Fruit fly (Drosophila melanogaster): ENCODE results near the gene CG5653.
A peak's percentile ranks its signal among the peaks of the same experiment; 100 is the strongest.

The CG5653 gene

dm6 chr3L:8974478-8975477, 8.6 kb upstream of the CG5653 start, which contains the start of the genes pix and Srp68 (continued):
- peak; percentile 43 for TF ChIP-seq fd3F (GFP tag; optimal IDR thresholded peaks at IDR 0.05)
- peak; percentile 77 for TF ChIP-seq CG3847 (GFP tag; IDR thresholded peaks at IDR 0.05)
- TF ChIP-seq Hr51 (GFP tag; optimal IDR thresholded peaks at IDR 0.05) = peak in 1 of 2 experiments; percentile 14
- peak; percentile 76 for TF ChIP-seq Blimp-1 (GFP tag; optimal IDR thresholded peaks at IDR 0.05)
- TF ChIP-seq CG12236 (GFP tag; optimal IDR thresholded peaks at IDR 0.05) = no peak
- TF ChIP-seq slbo (GFP tag; IDR thresholded peaks at IDR 0.05) = peak; percentile 65; the same call in 1 of the 2 replicates
- no peak for TF ChIP-seq CG31388 (GFP tag; optimal IDR thresholded peaks at IDR 0.05)
- no peak for TF ChIP-seq CG11247 (GFP tag; IDR thresholded peaks at IDR 0.05)
- no peak for TF ChIP-seq Hmr (GFP tag; optimal IDR thresholded peaks at IDR 0.05)
- no peak for TF ChIP-seq CG11093 (GFP tag; IDR thresholded peaks at IDR 0.05)
- TF ChIP-seq sim (GFP tag; IDR thresholded peaks at IDR 0.05) = no peak
- TF ChIP-seq btn (GFP tag; optimal IDR thresholded peaks at IDR 0.05) = no peak
- peak; percentile 80 for TF ChIP-seq CG14860 (GFP tag; IDR thresholded peaks at IDR 0.05; ENCODE audit: partially characterized antibody)
- no peak for TF ChIP-seq repo (GFP tag; optimal IDR thresholded peaks at IDR 0.05)
- TF ChIP-seq CG10979 (tag; optimal IDR thresholded peaks at IDR 0.05) = peak; percentile 42
- peak; percentile 62 for TF ChIP-seq CG9437 (GFP tag; optimal IDR thresholded peaks at IDR 0.05)
- TF ChIP-seq mld (GFP tag; IDR thresholded peaks at IDR 0.05; ENCODE audit: partially characterized antibody) = peak; percentile 54; the same call in 1 of the 3 replicates
- no peak for TF ChIP-seq Adf1 (GFP tag; IDR thresholded peaks at IDR 0.05)
- TF ChIP-seq chm (GFP tag; IDR thresholded peaks at IDR 0.05) = no peak
- TF ChIP-seq ken (GFP tag; IDR thresholded peaks at IDR 0.05) = 0 out of 3 replicates have a peak, but pooled peaks have one; percentile 48
- TF ChIP-seq chn (GFP tag; optimal IDR thresholded peaks at IDR 0.05) = peak; percentile 59
- TF ChIP-seq MTF-1 (GFP tag; optimal IDR thresholded peaks at IDR 0.05; ENCODE audit: borderline replicate concordance) = no peak
- TF ChIP-seq CG31224 (GFP tag; IDR thresholded peaks at IDR 0.05) = 0 out of 2 replicates have a peak, but pooled peaks have one; percentile 14
- TF ChIP-seq HLH3B (GFP tag; IDR thresholded peaks at IDR 0.05) = no peak
- TF ChIP-seq fd64A (GFP tag; optimal IDR thresholded peaks at IDR 0.05) = no peak
- TF ChIP-seq CG11695 (GFP tag; IDR thresholded peaks at IDR 0.05) = no peak; the same call in 2 of the 3 replicates
- no peak for TF ChIP-seq CG31441 (GFP tag; IDR thresholded peaks at IDR 0.05)
- TF ChIP-seq CG33557 (GFP tag; optimal IDR thresholded peaks at IDR 0.05) = peak; percentile 75
- TF ChIP-seq Fer2 (tag; optimal IDR thresholded peaks at IDR 0.05) = peak; percentile 59
- no peak for TF ChIP-seq CG4707 (GFP tag; optimal IDR thresholded peaks at IDR 0.05)
- no peak for TF ChIP-seq CTCF (GFP tag; optimal IDR thresholded peaks at IDR 0.05)
- peak; percentile 83 for TF ChIP-seq Doc3 (GFP tag; IDR thresholded peaks at IDR 0.05; ENCODE audit: partially characterized antibody)
- TF ChIP-seq ttk (GFP tag; IDR thresholded peaks at IDR 0.05) = no peak; the same call in 1 of the 2 replicates
- TF ChIP-seq Ssrp (tag; optimal IDR thresholded peaks at IDR 0.05) = peak; percentile 34
- peak; percentile 30 for TF ChIP-seq CG9797 (GFP tag; optimal IDR thresholded peaks at IDR 0.05)
- no peak for TF ChIP-seq toy (GFP tag; IDR thresholded peaks at IDR 0.05)
- no peak for TF ChIP-seq hth (optimal IDR thresholded peaks at IDR 0.05)
- TF ChIP-seq Hmx (GFP tag; optimal IDR thresholded peaks at IDR 0.05) = no peak
- no peak for TF ChIP-seq E2f1 (GFP tag; IDR thresholded peaks at IDR 0.05)
- peak; percentile 57 for TF ChIP-seq tin (GFP tag; optimal IDR thresholded peaks at IDR 0.05)
- no peak for TF ChIP-seq fd102C (GFP tag; optimal IDR thresholded peaks at IDR 0.05)
- peak; percentile 74 for TF ChIP-seq CG12155 (GFP tag; optimal IDR thresholded peaks at IDR 0.05)
- TF ChIP-seq Sox100B (GFP tag; optimal IDR thresholded peaks at IDR 0.05) = no peak
- peak; percentile 40 for TF ChIP-seq CG1647 (GFP tag; optimal IDR thresholded peaks at IDR 0.05)
- TF ChIP-seq CG3838 (GFP tag; optimal IDR thresholded peaks at IDR 0.05) = no peak
- TF ChIP-seq oc (tag; optimal IDR thresholded peaks at IDR 0.05) = no peak
- TF ChIP-seq pho (GFP tag; optimal IDR thresholded peaks at IDR 0.05) = peak; percentile 54
- peak; percentile 31 for TF ChIP-seq Antp (GFP tag; optimal IDR thresholded peaks at IDR 0.05)
- no peak for TF ChIP-seq CG7271 (tag; optimal IDR thresholded peaks at IDR 0.05)
